Worm (Caenorhabditis elegans) whole organism, L2 larva: Measurements from ENCODE around the gene F09E5.16.

Experiments
- C34F6.9 ChIP-seq: fragments of 150-350 bp; optimal IDR thresholded peaks from 2 replicates; lab custom pipeline; 2014; ENCODE audit warnings: missing biosample characterization, missing genetic modification characterization
- F13H6.1 ChIP-seq: sonication (generic microtip); optimal IDR thresholded peaks from 2 replicates; lab custom pipeline; 2016; ENCODE audit warnings: missing genetic modification characterization, missing compliant biosample characterization
- Y55F3AM.14 ChIP-seq: fragments of 200-800 bp; sonication (Bioruptor generic); optimal IDR thresholded peaks from 2 replicates; lab custom pipeline; 2018; ENCODE audit warnings: mild to moderate bottlenecking, missing genetic modification characterization, missing compliant biosample characterization
- ZK546.5 ChIP-seq: sonication (generic microtip); optimal IDR thresholded peaks from 2 replicates; lab custom pipeline; 2017; ENCODE audit warnings: missing biosample characterization, missing genetic modification characterization
- alr-1 ChIP-seq: fragments of 150-350 bp; optimal IDR thresholded peaks from 2 replicates; lab custom pipeline; 2014; ENCODE audit warnings: missing biosample characterization, missing genetic modification characterization
- ama-1 ChIP-seq: fragments of 150-350 bp; optimal IDR thresholded peaks from 2 replicates; lab custom pipeline; 2018; ENCODE audit warnings: inconsistent platforms
- ceh-16 ChIP-seq: fragments of 150-350 bp; optimal IDR thresholded peaks from 2 replicates; lab custom pipeline; 2014; ENCODE audit warnings: missing biosample characterization, missing genetic modification characterization
- crh-2 ChIP-seq: sonication (generic microtip); optimal IDR thresholded peaks from 2 replicates; lab custom pipeline; 2017; ENCODE audit warnings: missing biosample characterization, missing genetic modification characterization
- dmd-4 ChIP-seq: sonication (generic microtip); optimal IDR thresholded peaks from 2 replicates; lab custom pipeline; 2017; ENCODE audit warnings: missing biosample characterization, missing genetic modification characterization
- egl-27 ChIP-seq: sonication (generic microtip); optimal IDR thresholded peaks from 3 replicates; lab custom pipeline; 2017; ENCODE audit warnings: missing biosample characterization, missing genetic modification reagents, missing genetic modification characterization
- elt-1 ChIP-seq: fragments of 150-350 bp; optimal IDR thresholded peaks from 2 replicates; lab custom pipeline; 2014; ENCODE audit warnings: missing biosample characterization, missing genetic modification characterization
- elt-3 ChIP-seq: sonication (generic microtip); optimal IDR thresholded peaks from 2 replicates; lab custom pipeline; 2017; ENCODE audit warnings: missing biosample characterization, missing genetic modification characterization
- fos-1 ChIP-seq: fragments of 150-350 bp; optimal IDR thresholded peaks from 2 replicates; lab custom pipeline; 2014; ENCODE audit warnings: missing biosample characterization, missing genetic modification characterization
- gmeb-1 ChIP-seq: fragments of 150-350 bp; optimal IDR thresholded peaks from 2 replicates; lab custom pipeline; 2014; ENCODE audit warnings: missing biosample characterization, missing genetic modification characterization
- lin-11 ChIP-seq: fragments of 150-350 bp; sonication (generic microtip); optimal IDR thresholded peaks from 2 replicates; lab custom pipeline; 2014; ENCODE audit warnings: missing biosample characterization, missing genetic modification characterization, inconsistent platforms, mixed read lengths
- lin-39 ChIP-seq: fragments of 150-350 bp; optimal IDR thresholded peaks from 2 replicates; lab custom pipeline; 2014; ENCODE audit warnings: missing biosample characterization, missing genetic modification reagents, missing genetic modification characterization
- lsy-2 ChIP-seq, 2 experiments: fragments of 150-350 bp in 1 of 2; sonication (generic microtip) in 1 of 2; optimal IDR thresholded peaks; 2 replicates each; lab custom pipeline; 2014 to 2017; ENCODE audit warnings: missing biosample characterization in 2 of 2, missing genetic modification characterization in 2 of 2
- mab-5 ChIP-seq: fragments of 150-350 bp; optimal IDR thresholded peaks from 2 replicates; lab custom pipeline; 2014; ENCODE audit warnings: missing biosample characterization, missing genetic modification characterization
- mdl-1 ChIP-seq, 2 experiments: fragments of 150-350 bp in 1 of 2; sonication (generic microtip) in 1 of 2; optimal IDR thresholded peaks; 2 replicates each; lab custom pipeline; 2017; ENCODE audit warnings: missing biosample characterization in 2 of 2, missing genetic modification characterization in 2 of 2
- nhr-10 ChIP-seq: sonication (generic microtip); optimal IDR thresholded peaks from 2 replicates; lab custom pipeline; 2017; ENCODE audit warnings: missing biosample characterization, missing genetic modification characterization
- nhr-11 ChIP-seq: fragments of 150-350 bp; optimal IDR thresholded peaks from 2 replicates; lab custom pipeline; 2014; ENCODE audit warnings: missing biosample characterization, missing genetic modification characterization
- nhr-12 ChIP-seq: fragments of 150-350 bp; optimal IDR thresholded peaks from 2 replicates; lab custom pipeline; 2014; ENCODE audit warnings: missing biosample characterization, missing genetic modification characterization
- nhr-129 ChIP-seq: fragments of 150-350 bp; optimal IDR thresholded peaks from 2 replicates; lab custom pipeline; 2014; ENCODE audit warnings: missing biosample characterization, missing genetic modification characterization
- nhr-21 ChIP-seq: fragments of 150-350 bp; optimal IDR thresholded peaks from 2 replicates; lab custom pipeline; 2014; ENCODE audit warnings: missing biosample characterization, missing genetic modification characterization
- nhr-25 ChIP-seq: fragments of 150-350 bp; sonication (generic microtip); optimal IDR thresholded peaks from 3 replicates; lab custom pipeline; 2014; ENCODE audit warnings: missing biosample characterization, missing genetic modification characterization
- nhr-6 ChIP-seq: fragments of 150-350 bp; optimal IDR thresholded peaks from 2 replicates; lab custom pipeline; 2014; ENCODE audit warnings: missing biosample characterization, missing genetic modification characterization
- nhr-77 ChIP-seq: fragments of 150-350 bp; optimal IDR thresholded peaks from 2 replicates; lab custom pipeline; 2014; ENCODE audit warnings: missing biosample characterization, missing genetic modification characterization
- peb-1 ChIP-seq: fragments of 150-350 bp; optimal IDR thresholded peaks from 2 replicates; lab custom pipeline; 2014; ENCODE audit warnings: missing biosample characterization, missing genetic modification characterization
- sem-4 ChIP-seq: fragments of 150-350 bp; optimal IDR thresholded peaks from 2 replicates; lab custom pipeline; 2014; ENCODE audit warnings: missing biosample characterization, missing genetic modification reagents, missing genetic modification characterization
- sma-3 ChIP-seq: sonication (generic microtip); optimal IDR thresholded peaks from 2 replicates; lab custom pipeline; 2016; ENCODE audit warnings: missing genetic modification reagents, missing genetic modification characterization, missing compliant biosample characterization
- sma-9 ChIP-seq, 2 experiments: fragments of 150-350 bp in 1 of 2; sonication (generic microtip) in 1 of 2; optimal IDR thresholded peaks; 2 replicates each; lab custom pipeline; 2014 to 2016; ENCODE audit warnings: missing genetic modification characterization in 2 of 2, mild to moderate bottlenecking in 1 of 2, missing biosample characterization in 1 of 2, missing compliant biosample characterization in 1 of 2, missing genetic modification reagents in 1 of 2, moderate library complexity in 1 of 2
- unc-55 ChIP-seq: fragments of 150-350 bp; sonication (generic microtip); optimal IDR thresholded peaks from 3 replicates; lab custom pipeline; 2014; ENCODE audit warnings: missing biosample characterization, missing genetic modification reagents, missing genetic modification characterization
- zag-1 ChIP-seq: fragments of 150-350 bp; optimal IDR thresholded peaks from 2 replicates; lab custom pipeline; 2014; ENCODE audit warnings: missing biosample characterization, missing genetic modification characterization
- ztf-11 ChIP-seq: sonication (generic microtip); optimal IDR thresholded peaks from 2 replicates; lab custom pipeline; 2017; ENCODE audit warnings: missing biosample characterization, missing genetic modification characterization
- ztf-4 ChIP-seq: fragments of 150-350 bp; optimal IDR thresholded peaks from 2 replicates; lab custom pipeline; 2014; ENCODE audit warnings: missing biosample characterization, missing genetic modification characterization

Gene F09E5.16

DNA sequence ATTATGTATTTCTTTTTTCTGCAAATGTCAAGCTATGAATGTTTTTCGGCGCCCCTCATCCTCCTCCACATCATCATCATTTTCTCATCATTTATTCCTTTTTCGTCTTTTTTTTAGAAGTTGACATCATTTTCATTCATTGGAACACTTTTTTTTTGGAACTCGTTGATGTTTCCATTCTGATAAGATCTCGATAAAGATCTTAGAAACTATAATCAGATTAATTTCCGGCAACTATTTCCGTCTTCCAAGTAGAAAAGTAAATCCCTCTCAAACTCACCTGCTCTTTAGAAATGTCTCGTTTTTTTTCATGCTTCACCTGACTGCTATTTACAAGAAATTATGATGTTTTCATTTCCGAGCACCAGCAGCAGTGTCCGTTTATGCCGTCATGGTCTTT lies 36.6 kb downstream of the F09E5.16 start:
- TF ChIP-seq lsy-2 (tag; optimal IDR thresholded peaks at IDR 0.05; lab: Kevin White, UChicago), result peak in 1 of 2 experiments; percentile 2
- peak; percentile 3 for TF ChIP-seq sma-9 (GFP tag; optimal IDR thresholded peaks at IDR 0.05; lab: Kevin White, UChicago)
- TF ChIP-seq sma-9 (tag; optimal IDR thresholded peaks at IDR 0.05; lab: Kevin White, UChicago), result no peak
- peak; percentile 28 for TF ChIP-seq nhr-21
- no peak for TF ChIP-seq nhr-10
- peak; percentile 25 for TF ChIP-seq elt-1 (tag; lab: Kevin White, UChicago)

DNA sequence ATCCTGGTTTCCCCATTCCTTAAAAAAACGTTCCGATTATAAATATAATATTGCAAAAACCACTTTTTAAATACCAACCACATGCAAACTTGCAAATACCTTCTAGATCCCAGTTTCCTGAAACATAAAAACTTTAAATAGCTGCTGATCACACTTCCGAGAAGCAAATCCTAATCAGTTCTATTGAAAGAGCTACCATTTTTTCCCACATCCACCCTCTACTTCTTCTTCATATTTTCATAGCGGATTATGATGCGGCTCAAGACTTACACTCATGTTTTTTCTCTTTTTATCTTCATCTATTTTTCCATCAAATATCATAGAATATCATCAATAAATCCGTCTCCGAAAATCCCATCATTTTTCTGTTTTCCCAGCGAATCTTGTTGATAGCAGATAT lies 38.7 kb downstream of the F09E5.16 start:
- TF ChIP-seq sma-9 (GFP tag; optimal IDR thresholded peaks at IDR 0.05; lab: Kevin White, UChicago) (peak; percentile 17), sma-9 (tag; optimal IDR thresholded peaks at IDR 0.05; lab: Kevin White, UChicago) (no peak), lin-39 (tag; lab: Kevin White, UChicago) (no peak)

DNA sequence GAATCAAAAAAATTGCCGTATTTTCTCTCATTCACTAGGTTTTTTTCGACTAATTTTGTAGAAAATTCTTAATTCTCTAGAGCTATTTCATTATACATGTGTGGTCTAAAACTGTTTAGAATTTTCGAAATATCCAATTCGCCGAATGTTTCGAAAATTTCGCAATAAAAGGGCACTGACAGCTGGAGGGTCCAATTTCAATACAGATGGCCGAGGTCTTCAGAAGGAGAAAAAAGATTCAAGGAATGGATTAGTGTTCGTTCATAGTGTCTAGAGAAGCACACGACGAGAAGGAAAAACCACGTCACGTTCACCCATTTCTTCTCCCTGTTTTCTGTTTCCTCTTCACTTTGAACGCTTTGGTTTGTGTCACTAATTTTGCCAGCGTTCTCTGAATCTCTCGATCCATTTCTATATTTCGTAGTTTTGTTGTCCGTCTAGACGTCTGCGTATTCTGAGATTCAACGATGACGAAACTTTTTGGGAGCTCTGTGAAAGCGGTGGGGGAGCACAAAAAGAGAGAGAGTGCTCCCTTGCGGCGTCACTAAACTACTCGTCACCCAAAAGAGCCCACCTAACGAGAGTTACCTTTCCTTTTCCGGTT lies 39.4 kb downstream of the F09E5.16 start:
- peak; percentile 77 for TF ChIP-seq zag-1
- TF ChIP-seq fos-1 (tag; lab: Kevin White, UChicago), result peak; percentile 68
- TF ChIP-seq dmd-4, result no peak
- TF ChIP-seq sem-4 (tag; lab: Kevin White, UChicago), result peak; percentile 24
- peak; percentile 93 for TF ChIP-seq crh-2 (tag; lab: Kevin White, UChicago)
- TF ChIP-seq ztf-11 (tag; lab: Kevin White, UChicago), result no peak
- peak; percentile 85 for TF ChIP-seq sma-9 (GFP tag; optimal IDR thresholded peaks at IDR 0.05; lab: Kevin White, UChicago)
- peak; percentile 21 for TF ChIP-seq sma-9 (tag; optimal IDR thresholded peaks at IDR 0.05; lab: Kevin White, UChicago)
- peak; percentile 11 for TF ChIP-seq alr-1 (tag; lab: Kevin White, UChicago)
- peak; percentile 21 to 67 for TF ChIP-seq mdl-1 (tag; optimal IDR thresholded peaks at IDR 0.05; lab: Kevin White, UChicago)
- peak; percentile 52 for TF ChIP-seq nhr-21
- TF ChIP-seq elt-3, result no peak
- no peak for TF ChIP-seq nhr-77 (tag; lab: Kevin White, UChicago)
- TF ChIP-seq F13H6.1 (tag; lab: Kevin White, UChicago), result peak; percentile 83
- TF ChIP-seq elt-1 (tag; lab: Kevin White, UChicago), result no peak
- TF ChIP-seq egl-27, result peak; percentile 78
- no peak for TF ChIP-seq ceh-16 (tag; lab: Kevin White, UChicago)
- no peak for TF ChIP-seq nhr-11 (tag; lab: Kevin White, UChicago)
- TF ChIP-seq lsy-2 (tag; optimal IDR thresholded peaks at IDR 0.05; lab: Kevin White, UChicago), result peak; percentile 33 to 76
- peak; percentile 90 for TF ChIP-seq C34F6.9
- TF ChIP-seq mab-5 (tag; lab: Kevin White, UChicago), result no peak
- no peak for TF ChIP-seq nhr-12 (tag; lab: Kevin White, UChicago)
- TF ChIP-seq lin-11 (tag; lab: Kevin White, UChicago), result peak; percentile 4
- peak; percentile 30 for TF ChIP-seq Y55F3AM.14 (GFP tag; lab: Kevin White, UChicago)
- TF ChIP-seq nhr-10, result no peak
- peak; percentile 91 for TF ChIP-seq nhr-129
- TF ChIP-seq peb-1, result no peak
- TF ChIP-seq ztf-4 (tag; lab: Kevin White, UChicago), result peak; percentile 30
- TF ChIP-seq sma-3, result peak; percentile 15
- no peak for TF ChIP-seq ama-1 (lab: Kevin White, UChicago)
- TF ChIP-seq nhr-6 (tag; lab: Kevin White, UChicago), result peak; percentile 19
- no peak for TF ChIP-seq ZK546.5 (tag; lab: Kevin White, UChicago)
- peak; percentile 81 for TF ChIP-seq unc-55 (GFP tag; lab: Kevin White, UChicago)

- TF ChIP-seq nhr-25 (tag; lab: Kevin White, UChicago) (peak; percentile 65), nhr-21 (no peak)
Measured at ce11 chrII:5324653-5325052, 40.9 kb downstream of the F09E5.16 start.

- TF ChIP-seq crh-2 (tag; lab: Kevin White, UChicago) (peak; percentile 40), dmd-4 (no peak), gmeb-1 (tag; lab: Kevin White, UChicago) (peak; percentile 39), nhr-21 (peak; percentile 14), F13H6.1 (tag; lab: Kevin White, UChicago) (peak; percentile 62), sma-3 (peak; percentile 20), Y55F3AM.14 (GFP tag; lab: Kevin White, UChicago) (no peak), nhr-77 (tag; lab: Kevin White, UChicago) (no peak), ztf-4 (tag; lab: Kevin White, UChicago) (no peak), fos-1 (tag; lab: Kevin White, UChicago) (peak; percentile 98), sma-9 (GFP tag; optimal IDR thresholded peaks at IDR 0.05; lab: Kevin White, UChicago) (peak; percentile 93), sma-9 (tag; optimal IDR thresholded peaks at IDR 0.05; lab: Kevin White, UChicago) (no peak)
Measured at ce11 chrII:5323773-5324172, 41.8 kb downstream of the F09E5.16 start.
